Fruit fly (Drosophila melanogaster) whole organism, embryonic: Measurements from ENCODE around the gene CG13989.

Source experiments
- Atf6 ChIP-seq: fragments of 200-800 bp; sonication (Bioruptor generic); IDR thresholded peaks from 2 replicates; pipeline ENCODE4 v1.3.6; 2022; ENCODE audit warnings: missing biosample characterization, missing genetic modification characterization
- BEAF-32 ChIP-seq: fragments of 200-800 bp; sonication (Bioruptor generic); optimal IDR thresholded peaks from 3 replicates; lab custom pipeline; 2017; ENCODE audit warnings: missing biosample characterization, missing genetic modification characterization, mild to moderate bottlenecking, moderate library complexity, missing genetic modification reagents
- Blimp-1 ChIP-seq: fragments of 200-800 bp; sonication (Bioruptor generic); optimal IDR thresholded peaks from 3 replicates; lab custom pipeline; 2018; ENCODE audit warnings: missing biosample characterization, missing genetic modification characterization, mild to moderate bottlenecking, moderate library complexity, missing genetic modification reagents
- CG12299 ChIP-seq: fragments of 200-800 bp; sonication (Bioruptor generic); optimal IDR thresholded peaks from 2 replicates; lab custom pipeline; 2018; ENCODE audit warnings: missing biosample characterization, mild to moderate bottlenecking, missing genetic modification characterization
- CG14710 ChIP-seq: fragments of 200-800 bp; sonication (Bioruptor generic); optimal IDR thresholded peaks from 3 replicates; lab custom pipeline; 2019; ENCODE audit warnings: missing biosample characterization, mild to moderate bottlenecking, missing genetic modification characterization, moderate library complexity
- CG15479 ChIP-seq: fragments of 200-800 bp; sonication (Bioruptor generic); optimal IDR thresholded peaks from 3 replicates; lab custom pipeline; 2019; ENCODE audit warnings: missing biosample characterization, mild to moderate bottlenecking, missing genetic modification characterization, moderate library complexity
- CG1647 ChIP-seq: fragments of 200-800 bp; sonication (Bioruptor generic); optimal IDR thresholded peaks from 3 replicates; lab custom pipeline; 2016; ENCODE audit warnings: missing biosample characterization, missing genetic modification characterization
- CG16815 ChIP-seq: fragments of 200-800 bp; sonication (Bioruptor generic); optimal IDR thresholded peaks from 3 replicates; lab custom pipeline; 2017; ENCODE audit warnings: missing biosample characterization, mild to moderate bottlenecking, missing genetic modification characterization
- CG17359 ChIP-seq: fragments of 200-800 bp; sonication (Bioruptor generic); optimal IDR thresholded peaks from 3 replicates; lab custom pipeline; 2018; ENCODE audit warnings: missing biosample characterization, mild to moderate bottlenecking, missing genetic modification characterization, moderate library complexity
- CG1792 ChIP-seq: fragments of 200-800 bp; sonication (Bioruptor generic); optimal IDR thresholded peaks from 2 replicates; lab custom pipeline; 2016; ENCODE audit warnings: missing biosample characterization, missing genetic modification characterization
- CG18262 ChIP-seq: fragments of 200-800 bp; optimal IDR thresholded peaks from 3 replicates; lab custom pipeline; 2019; ENCODE audit warnings: missing biosample characterization, mild to moderate bottlenecking, missing genetic modification characterization, moderate library complexity
- CG3163 ChIP-seq: fragments of 200-800 bp; sonication (Bioruptor generic); optimal IDR thresholded peaks from 3 replicates; lab custom pipeline; 2016; ENCODE audit warnings: missing biosample characterization, missing genetic modification characterization
- CG3281 ChIP-seq: fragments of 200-800 bp; sonication (Bioruptor generic); optimal IDR thresholded peaks from 3 replicates; lab custom pipeline; 2017; ENCODE audit warnings: missing biosample characterization, mild to moderate bottlenecking, missing genetic modification characterization
- CG4282 ChIP-seq: fragments of 200-800 bp; sonication (Bioruptor generic); optimal IDR thresholded peaks from 2 replicates; lab custom pipeline; 2016; ENCODE audit warnings: missing biosample characterization, missing genetic modification characterization
- CG7271 ChIP-seq: fragments of 200-800 bp; sonication (Bioruptor generic); optimal IDR thresholded peaks from 2 replicates; lab custom pipeline; 2018; ENCODE audit warnings: missing biosample characterization, mild to moderate bottlenecking, missing genetic modification characterization, moderate library complexity
- CG7372 ChIP-seq: fragments of 200-800 bp; sonication (Bioruptor generic); IDR thresholded peaks from 2 replicates; pipeline ENCODE4 v1.3.6; 2022; ENCODE audit warnings: missing biosample characterization, missing genetic modification characterization
- CG7745 ChIP-seq: fragments of 200-800 bp; sonication (Bioruptor generic); optimal IDR thresholded peaks from 2 replicates; lab custom pipeline; 2018; ENCODE audit warnings: missing biosample characterization, mild to moderate bottlenecking, missing genetic modification characterization, moderate library complexity
- CG8924 ChIP-seq: fragments of 200-800 bp; optimal IDR thresholded peaks from 3 replicates; lab custom pipeline; 2019; ENCODE audit warnings: missing biosample characterization, mild to moderate bottlenecking, missing genetic modification characterization, moderate library complexity
- CG8944 ChIP-seq: fragments of 200-800 bp; sonication (Bioruptor generic); optimal IDR thresholded peaks from 3 replicates; lab custom pipeline; 2016; ENCODE audit warnings: missing biosample characterization, missing genetic modification characterization
- CG9437 ChIP-seq: fragments of 200-800 bp; sonication (Bioruptor generic); optimal IDR thresholded peaks from 2 replicates; lab custom pipeline; 2018; ENCODE audit warnings: missing biosample characterization, mild to moderate bottlenecking, missing genetic modification characterization
- Dll ChIP-seq: fragments of 200-800 bp; sonication (Bioruptor generic); IDR thresholded peaks from 4 replicates; pipeline ENCODE4 v1.3.6; 2022; ENCODE audit warnings: missing biosample characterization, missing genetic modification characterization; ENCODE audit not compliant: partially characterized antibody
- Elba2 ChIP-seq: fragments of 200-800 bp; sonication (Bioruptor generic); optimal IDR thresholded peaks from 3 replicates; lab custom pipeline; 2016; ENCODE audit warnings: missing biosample characterization, missing genetic modification characterization
- HLH4C ChIP-seq: fragments of 200-800 bp; sonication (Bioruptor generic); IDR thresholded peaks from 3 replicates; pipeline ENCODE4 v1.3.6; 2022; ENCODE audit warnings: missing biosample characterization, missing genetic modification characterization; ENCODE audit not compliant: partially characterized antibody
- MTF-1 ChIP-seq: fragments of 200-800 bp; sonication (Bioruptor generic); optimal IDR thresholded peaks from 2 replicates; lab custom pipeline; 2018; ENCODE audit warnings: missing biosample characterization, mild to moderate bottlenecking, missing genetic modification characterization, borderline replicate concordance
- Med ChIP-seq: fragments of 200-800 bp; sonication (Bioruptor generic); peaks from one replicate; lab custom pipeline; 2016; ENCODE audit warnings: missing biosample characterization, missing genetic modification characterization, mild to moderate bottlenecking, inconsistent platforms, moderate library complexity
- Oli ChIP-seq: fragments of 200-800 bp; sonication (Bioruptor generic); optimal IDR thresholded peaks from 2 replicates; lab custom pipeline; 2018; ENCODE audit warnings: missing biosample characterization, mild to moderate bottlenecking, missing genetic modification characterization, moderate library complexity
- Rfx ChIP-seq: fragments of 200-800 bp; sonication (Bioruptor generic); IDR thresholded peaks from 2 replicates; pipeline ENCODE4 v1.3.6; 2022; ENCODE audit warnings: missing biosample characterization, missing genetic modification characterization
- Stat92E ChIP-seq, 3 experiments: fragments of >200 bp in 2 of 3; fragments of 200-800 bp in 1 of 3; sonication (Bioruptor generic) in 1 of 3; optimal IDR thresholded peaks; 2 replicates each; lab custom pipeline; 2017 to 2019; ENCODE audit warnings: missing biosample characterization in 3 of 3, missing genetic modification characterization in 3 of 3, mild to moderate bottlenecking in 1 of 3, moderate library complexity in 1 of 3
- abd-A ChIP-seq: fragments of 200-800 bp; sonication (Bioruptor generic); optimal IDR thresholded peaks from 3 replicates; lab custom pipeline; 2019; ENCODE audit warnings: missing biosample characterization, mild to moderate bottlenecking, missing genetic modification characterization, moderate library complexity
- cad ChIP-seq: fragments of >200 bp; optimal IDR thresholded peaks from 2 replicates; lab custom pipeline; 2017; ENCODE audit warnings: missing biosample characterization, missing genetic modification characterization
- crol ChIP-seq: fragments of 200-800 bp; sonication (Bioruptor generic); IDR thresholded peaks from 2 replicates; pipeline ENCODE4 v1.3.6; 2022; ENCODE audit warnings: missing biosample characterization, missing genetic modification characterization
- crp ChIP-seq, 2 experiments: fragments of 200-800 bp; sonication (Bioruptor generic); optimal IDR thresholded peaks; 2 replicates in 1 of 2; 3 replicates in 1 of 2; lab custom pipeline; 2017; ENCODE audit warnings: missing biosample characterization in 2 of 2, missing genetic modification characterization in 2 of 2, mild to moderate bottlenecking in 1 of 2, moderate library complexity in 1 of 2
- danr ChIP-seq: fragments of 200-800 bp; sonication (Bioruptor generic); IDR thresholded peaks from 2 replicates; pipeline ENCODE4 v1.3.6; 2022; ENCODE audit warnings: missing biosample characterization, missing genetic modification characterization
- dati ChIP-seq: fragments of 200-800 bp; sonication (Bioruptor generic); IDR thresholded peaks from 2 replicates; pipeline ENCODE4 v1.3.6; 2022; ENCODE audit warnings: missing biosample characterization, missing genetic modification characterization
- gcm ChIP-seq: fragments of 200-800 bp; sonication (Bioruptor generic); optimal IDR thresholded peaks from 2 replicates; lab custom pipeline; 2019; ENCODE audit warnings: missing biosample characterization, mild to moderate bottlenecking, missing genetic modification characterization, moderate library complexity
- grn ChIP-seq: fragments of 200-800 bp; sonication (Bioruptor generic); optimal IDR thresholded peaks from 3 replicates; lab custom pipeline; 2017; ENCODE audit warnings: missing biosample characterization, missing genetic modification characterization
- klu ChIP-seq: fragments of 200-800 bp; sonication (Bioruptor generic); IDR thresholded peaks from 2 replicates; pipeline ENCODE4 v1.3.6; 2022; ENCODE audit warnings: missing biosample characterization, missing genetic modification characterization
- kni ChIP-seq: fragments of 200-800 bp; sonication (Bioruptor generic); optimal IDR thresholded peaks from 3 replicates; lab custom pipeline; 2017; ENCODE audit warnings: mild to moderate bottlenecking, missing biosample characterization, missing genetic modification reagents, missing genetic modification characterization
- lab ChIP-seq: fragments of 200-800 bp; sonication (Bioruptor generic); optimal IDR thresholded peaks from 3 replicates; lab custom pipeline; 2017; ENCODE audit warnings: missing biosample characterization, missing genetic modification characterization, mild to moderate bottlenecking, moderate library complexity, missing genetic modification reagents
- pb ChIP-seq: fragments of 200-800 bp; sonication (Bioruptor generic); optimal IDR thresholded peaks from 3 replicates; lab custom pipeline; 2016; ENCODE audit warnings: missing biosample characterization, missing genetic modification characterization
- pros ChIP-seq: fragments of 200-800 bp; sonication (Bioruptor generic); optimal IDR thresholded peaks from 3 replicates; lab custom pipeline; 2019; ENCODE audit warnings: missing biosample characterization, mild to moderate bottlenecking, missing genetic modification characterization, moderate library complexity
- sens ChIP-seq: fragments of 200-800 bp; sonication (Bioruptor generic); peaks from one replicate; lab custom pipeline; 2016; ENCODE audit warnings: missing biosample characterization, missing genetic modification characterization
- slbo ChIP-seq: fragments of 200-800 bp; sonication (Bioruptor generic); IDR thresholded peaks from 2 replicates; pipeline ENCODE4 v1.3.6; 2022; ENCODE audit warnings: missing biosample characterization, missing genetic modification characterization
- tin ChIP-seq: fragments of 200-800 bp; sonication (Bioruptor generic); optimal IDR thresholded peaks from 3 replicates; lab custom pipeline; 2016; ENCODE audit warnings: missing biosample characterization, missing genetic modification characterization
- twi ChIP-seq: fragments of 200-800 bp; optimal IDR thresholded peaks from 2 replicates; lab custom pipeline; 2019; ENCODE audit warnings: missing biosample characterization, mild to moderate bottlenecking, missing genetic modification characterization, moderate library complexity
- z ChIP-seq: fragments of 200-800 bp; sonication (Bioruptor generic); IDR thresholded peaks from 3 replicates; pipeline ENCODE4 v1.3.6; 2022; ENCODE audit warnings: missing biosample characterization, missing genetic modification characterization
- zfh1 ChIP-seq: fragments of 200-800 bp; sonication (Bioruptor generic); IDR thresholded peaks from 3 replicates; pipeline ENCODE4 v1.3.6; 2022; ENCODE audit warnings: missing biosample characterization, missing genetic modification characterization

The CG13989 gene

dm6 chr2L:6178740-6179633, 18.8 kb downstream of the CG13989 start, which contains the start of gene smal (continued):
- TF ChIP-seq abd-A (tag; lab: Kevin White, UChicago) = peak; percentile 55
- no peak for TF ChIP-seq MTF-1
- TF ChIP-seq CG18262 (tag; lab: Kevin White, UChicago) = no peak
- no peak for TF ChIP-seq CG16815 (GFP tag; lab: Kevin White, UChicago)
- peak; percentile 22 for TF ChIP-seq CG8924 (tag; lab: Kevin White, UChicago)
- no peak for TF ChIP-seq CG7372 (GFP tag; lab: Robert Waterston, UW)
- TF ChIP-seq Oli (tag; lab: Kevin White, UChicago) = no peak
- TF ChIP-seq CG12299 (tag; lab: Kevin White, UChicago) = peak; percentile 23
- no peak for TF ChIP-seq BEAF-32 (GFP tag; lab: Kevin White, UChicago)
- TF ChIP-seq tin (GFP tag; lab: Kevin White, UChicago) = peak; percentile 12
- TF ChIP-seq crol (GFP tag; lab: Robert Waterston, UW) = peak; percentile 37; the same call in 1 of the 2 replicates
- TF ChIP-seq z (GFP tag; lab: Robert Waterston, UW) = no peak
- TF ChIP-seq CG14710 (tag; lab: Kevin White, UChicago) = no peak
- no peak for TF ChIP-seq CG1792

DNA sequence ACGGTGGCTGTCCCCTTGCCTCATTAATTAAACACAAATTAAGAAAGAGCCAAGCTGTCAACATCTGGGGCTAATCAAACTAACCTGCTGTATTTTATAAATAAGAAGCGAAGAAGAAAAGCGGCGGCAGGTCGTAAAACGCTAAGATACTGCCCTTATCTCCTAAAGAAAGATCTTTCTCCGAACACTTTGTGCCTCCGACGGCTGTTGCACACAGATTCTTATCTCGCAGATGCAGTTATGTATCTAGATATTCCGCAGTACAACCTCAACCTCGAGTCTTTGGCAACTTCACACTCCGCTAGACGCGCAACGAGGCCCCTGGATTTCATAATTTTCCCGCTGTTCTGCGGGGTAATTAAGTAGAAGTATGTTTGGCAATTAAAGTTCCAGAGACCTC, 19.8 kb downstream of the CG13989 start:
- TF ChIP-seq CG3163 (GFP tag; lab: Kevin White, UChicago) = no peak
- no peak for TF ChIP-seq CG3281 (GFP tag; lab: Kevin White, UChicago)
- TF ChIP-seq CG1647 = no peak
- peak; percentile 56 for TF ChIP-seq pros
- no peak for TF ChIP-seq Rfx (GFP tag; lab: Robert Waterston, UW)
- no peak for TF ChIP-seq slbo (GFP tag; lab: Robert Waterston, UW)
- peak; percentile 44 for TF ChIP-seq Blimp-1 (GFP tag; lab: Kevin White, UChicago)
- TF ChIP-seq crol (GFP tag; lab: Robert Waterston, UW) = peak; percentile 17; the same call in 1 of the 2 replicates
- peak; percentile 15 for TF ChIP-seq kni (GFP tag; lab: Kevin White, UChicago)
- peak; percentile 22 for TF ChIP-seq sens (GFP tag; lab: Kevin White, UChicago)
- TF ChIP-seq gcm (GFP tag; lab: Kevin White, UChicago) = no peak
- TF ChIP-seq Elba2 = no peak
- TF ChIP-seq CG15479 = peak; percentile 82
- TF ChIP-seq CG7745 (tag; lab: Kevin White, UChicago) = peak; percentile 44
- TF ChIP-seq klu (GFP tag; lab: Robert Waterston, UW) = no peak
- peak; percentile 89 for TF ChIP-seq grn (GFP tag; lab: Kevin White, UChicago)
- peak; percentile 56 for TF ChIP-seq twi (tag; lab: Kevin White, UChicago)
- TF ChIP-seq Atf6 (GFP tag; lab: Robert Waterston, UW) = no peak
- no peak for TF ChIP-seq dati (GFP tag; lab: Robert Waterston, UW)
- TF ChIP-seq Stat92E (GFP tag; optimal IDR thresholded peaks at IDR 0.05; lab: Kevin White, UChicago) = peak in 1 of 3 experiments; percentile 39
- TF ChIP-seq crp (GFP tag; optimal IDR thresholded peaks at IDR 0.05; lab: Kevin White, UChicago) = no peak
- TF ChIP-seq Med (GFP tag; lab: Kevin White, UChicago) = peak; percentile 12
- TF ChIP-seq CG9437 (GFP tag; lab: Kevin White, UChicago) = no peak
- TF ChIP-seq CG8944 (GFP tag; lab: Kevin White, UChicago) = no peak
- TF ChIP-seq pb = no peak
- TF ChIP-seq CG4282 (GFP tag; lab: Kevin White, UChicago) = no peak
- TF ChIP-seq CG17359 (tag; lab: Kevin White, UChicago) = no peak
- 0 out of 3 replicates have a peak, but pooled peaks have one; percentile 4 for TF ChIP-seq zfh1 (GFP tag; lab: Robert Waterston, UW)
- 0 out of 4 replicates have a peak, but pooled peaks have one; percentile 8 for TF ChIP-seq Dll (GFP tag; lab: Robert Waterston, UW)
- TF ChIP-seq lab (GFP tag; lab: Kevin White, UChicago) = no peak
- peak; percentile 23 for TF ChIP-seq cad (GFP tag; lab: Kevin White, UChicago)
- TF ChIP-seq HLH4C (GFP tag; lab: Robert Waterston, UW) = 0 out of 3 replicates have a peak, but pooled peaks have one; percentile 16
- TF ChIP-seq danr = no peak
- no peak for TF ChIP-seq CG7271 (tag; lab: Kevin White, UChicago)
